Fruit fly (Drosophila melanogaster): ENCODE results near the gene Fum2.

Fum2 gene

dm6 chrX:6656023-6656594, 25.5 kb upstream of the Fum2 start (continued):
- TF ChIP-seq ac (GFP tag; optimal IDR thresholded peaks at IDR 0.05) (peak; percentile 63), Lhr (GFP tag; optimal IDR thresholded peaks at IDR 0.05) (peak; percentile 40), CG7357 (GFP tag; IDR thresholded peaks at IDR 0.05) (peak; percentile 67; the same call in 2 of the 3 replicates), Tbp (GFP tag; optimal IDR thresholded peaks at IDR 0.05) (no peak), psq (GFP tag; optimal IDR thresholded peaks at IDR 0.05) (peak; percentile 30), YL-1 (GFP tag; optimal IDR thresholded peaks at IDR 0.05) (peak; percentile 9), lab (GFP tag; optimal IDR thresholded peaks at IDR 0.05) (peak; percentile 92), lola (GFP tag; optimal IDR thresholded peaks at IDR 0.05) (peak in 1 of 3 experiments; percentile 61), Deaf1 (tag; optimal IDR thresholded peaks at IDR 0.05) (peak; percentile 47), CG17359 (tag; optimal IDR thresholded peaks at IDR 0.05) (peak; percentile 82), CG9609 (GFP tag; optimal IDR thresholded peaks at IDR 0.05) (peak; percentile 83), croc (GFP tag; conservative IDR thresholded peaks at IDR 0.05) (peak; percentile 60; the same call in 2 of the 3 replicates), HHEX (GFP tag; optimal IDR thresholded peaks at IDR 0.05) (peak; percentile 88), CG14667 (GFP tag; IDR thresholded peaks at IDR 0.05) (peak; percentile 68), D19A (tag; optimal IDR thresholded peaks at IDR 0.05) (peak; percentile 80), Nf-YB (GFP tag; optimal IDR thresholded peaks at IDR 0.05) (peak; percentile 71), vnd (GFP tag; IDR thresholded peaks at IDR 0.05; ENCODE audit: partially characterized antibody) (no peak), stc (GFP tag; IDR thresholded peaks at IDR 0.05) (peak; percentile 77), CG12104 (GFP tag; optimal IDR thresholded peaks at IDR 0.05) (peak; percentile 86), CG11085 (GFP tag; IDR thresholded peaks at IDR 0.05) (peak; percentile 76), sr (GFP tag; IDR thresholded peaks at IDR 0.05) (no peak), CG6689 (GFP tag; IDR thresholded peaks at IDR 0.05) (peak; percentile 83), aop (GFP tag; IDR thresholded peaks at IDR 0.05) (0 out of 2 replicates have a peak, but pooled peaks have one; percentile 31), sc (optimal IDR thresholded peaks at IDR 0.05) (no peak), sc (GFP tag; optimal IDR thresholded peaks at IDR 0.05) (peak; percentile 67), CHES-1-like (GFP tag; optimal IDR thresholded peaks at IDR 0.05) (peak; percentile 80), D (optimal IDR thresholded peaks at IDR 0.05) (no peak), D (GFP tag; optimal IDR thresholded peaks at IDR 0.05) (peak; percentile 79), ro (GFP tag; IDR thresholded peaks at IDR 0.05) (0 out of 2 replicates have a peak, but pooled peaks have one; percentile 53), Adf1 (GFP tag; IDR thresholded peaks at IDR 0.05) (peak; percentile 40), slou (GFP tag; optimal IDR thresholded peaks at IDR 0.05) (peak; percentile 76), ash1 (GFP tag; optimal IDR thresholded peaks at IDR 0.05) (no peak), hkb (optimal IDR thresholded peaks at IDR 0.05) (no peak), hkb (GFP tag; IDR thresholded peaks at IDR 0.05) (peak; percentile 88), sob (GFP tag; IDR thresholded peaks at IDR 0.05) (peak; percentile 80), Hmx (GFP tag; optimal IDR thresholded peaks at IDR 0.05) (peak; percentile 58), Mad (GFP tag; optimal IDR thresholded peaks at IDR 0.05) (peak; percentile 78), Ravus (GFP tag; IDR thresholded peaks at IDR 0.05) (peak; percentile 46; the same call in 1 of the 2 replicates)

- TF ChIP-seq Nf-YC (tag; optimal IDR thresholded peaks at IDR 0.05), result peak; percentile 59
- TF ChIP-seq insv (GFP tag; optimal IDR thresholded peaks at IDR 0.05), result no peak
- peak; percentile 48 for TF ChIP-seq CG13287 (GFP tag; IDR thresholded peaks at IDR 0.05; ENCODE audit: partially characterized antibody)
- peak; percentile 17 for TF ChIP-seq CG17829 (tag; optimal IDR thresholded peaks at IDR 0.05)
- no peak for TF ChIP-seq gt (GFP tag; IDR thresholded peaks at IDR 0.05)
- TF ChIP-seq Taf1 (GFP tag; IDR thresholded peaks at IDR 0.05), result no peak
- no peak for TF ChIP-seq CG4820 (GFP tag; optimal IDR thresholded peaks at IDR 0.05)
- peak; percentile 32 for TF ChIP-seq CG14710 (tag; optimal IDR thresholded peaks at IDR 0.05)
- peak; percentile 21 for TF ChIP-seq Med (GFP tag)
- TF ChIP-seq tll (GFP tag; optimal IDR thresholded peaks at IDR 0.05), result peak in 1 of 2 experiments; percentile 38
- TF ChIP-seq CG14667 (GFP tag; IDR thresholded peaks at IDR 0.05), result no peak
- peak; percentile 11 for TF ChIP-seq CG6683 (GFP tag; optimal IDR thresholded peaks at IDR 0.05)
- TF ChIP-seq CG33557 (GFP tag; optimal IDR thresholded peaks at IDR 0.05), result peak; percentile 10
These were observed 24.7 kb upstream of the Fum2 start for dm6 chrX:6656626-6657558.
